Worm (Caenorhabditis elegans): ENCODE data around the gene btb-17.

DNA sequence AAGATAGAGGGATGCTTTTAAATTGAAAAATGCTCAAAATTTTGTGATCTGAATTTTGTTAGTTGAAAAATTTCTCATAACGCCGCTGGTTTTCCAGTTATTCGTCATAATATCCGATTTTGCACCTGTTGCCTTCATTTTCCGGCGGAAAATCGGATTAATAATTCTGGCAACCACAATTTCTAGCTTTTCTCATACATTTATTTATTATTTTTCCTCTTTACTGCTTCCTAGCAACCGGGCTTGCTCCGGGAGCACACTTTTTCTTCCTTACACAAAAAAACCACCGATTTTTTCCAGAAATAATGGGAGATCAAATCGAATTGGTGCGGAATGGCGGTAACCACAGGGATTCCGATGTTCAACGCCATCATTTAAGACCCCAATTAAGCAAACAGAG is 27.8 kb upstream of the btb-17 start, which contains the start of gene F02E11.7:
- TF ChIP-seq him-1 (tag; optimal IDR thresholded peaks at IDR 0.05) (no peak), W03F9.2 (tag; optimal IDR thresholded peaks at IDR 0.05) (no peak), dao-5 (tag; optimal IDR thresholded peaks at IDR 0.05) (no peak)
